Worm (Caenorhabditis elegans) whole organism, L4 larva: ENCODE data around the gene B0334.5.
A peak's percentile ranks its signal among the peaks of the same experiment; 100 is the strongest.

Experiments
- D1046.2 ChIP-seq: fragments of 200-800 bp; sonication (Bioruptor generic); IDR thresholded peaks from 2 replicates; pipeline ENCODE4 v1.3.6; 2022; ENCODE audit warnings: missing genetic modification characterization, missing compliant biosample characterization
- F10B5.3 ChIP-seq: sonication (generic microtip); optimal IDR thresholded peaks from 2 replicates; lab custom pipeline; 2016; ENCODE audit warnings: mild to moderate bottlenecking, missing genetic modification characterization, missing compliant biosample characterization
- F37D6.2 ChIP-seq: sonication (generic microtip); optimal IDR thresholded peaks from 2 replicates; lab custom pipeline; 2016; ENCODE audit warnings: mild to moderate bottlenecking, missing genetic modification characterization, missing compliant biosample characterization
- T26A8.4 ChIP-seq: fragments of 200-800 bp; sonication (Bioruptor generic); IDR thresholded peaks from 2 replicates; pipeline ENCODE4 v1.3.6; 2022; ENCODE audit warnings: missing genetic modification characterization, missing compliant biosample characterization
- ama-1 ChIP-seq: fragments of 150-350 bp; optimal IDR thresholded peaks from 2 replicates; lab custom pipeline; 2014; ENCODE audit warnings: inconsistent platforms, mixed read lengths
- arid-1 ChIP-seq: fragments of 200-800 bp; sonication (Bioruptor generic); conservative IDR thresholded peaks from 2 replicates; pipeline ENCODE4 v1.3.6; 2022; ENCODE audit warnings: missing genetic modification reagents, missing genetic modification characterization, missing compliant biosample characterization
- ceh-62 ChIP-seq: sonication (generic microtip); optimal IDR thresholded peaks from 2 replicates; lab custom pipeline; 2017; ENCODE audit warnings: missing biosample characterization, missing genetic modification characterization
- daf-16 ChIP-seq, 3 experiments: sonication (generic microtip); optimal IDR thresholded peaks; 2 replicates each; lab custom pipeline; 2016 to 2017; ENCODE audit warnings: missing genetic modification characterization in 3 of 3, missing genetic modification reagents in 3 of 3, mild to moderate bottlenecking in 2 of 3, missing compliant biosample characterization in 2 of 3, missing biosample characterization in 1 of 3, moderate library complexity in 1 of 3
- daf-8 ChIP-seq: fragments of 200-800 bp; sonication (Bioruptor generic); IDR thresholded peaks from 2 replicates; pipeline ENCODE4 v1.3.6; 2022; ENCODE audit warnings: missing genetic modification characterization, missing compliant biosample characterization
- dmd-8 ChIP-seq: fragments of 200-800 bp; sonication (Bioruptor generic); IDR thresholded peaks from 2 replicates; pipeline ENCODE4 v1.3.6; 2022; ENCODE audit warnings: missing genetic modification characterization, missing compliant biosample characterization
- dmd-9 ChIP-seq: fragments of 200-800 bp; sonication (Bioruptor generic); IDR thresholded peaks from 2 replicates; pipeline ENCODE4 v1.3.6; 2022; ENCODE audit warnings: missing genetic modification reagents, missing genetic modification characterization, missing compliant biosample characterization
- dpl-1 ChIP-seq: fragments of 150-350 bp; optimal IDR thresholded peaks from 2 replicates; lab custom pipeline; 2014; ENCODE audit warnings: missing biosample characterization, missing genetic modification reagents, missing genetic modification characterization
- duxl-1 ChIP-seq: sonication (generic microtip); optimal IDR thresholded peaks from 2 replicates; lab custom pipeline; 2016; ENCODE audit warnings: mild to moderate bottlenecking, missing genetic modification characterization, moderate library complexity, missing compliant biosample characterization; ENCODE audit not compliant: poor library complexity
- dve-1 ChIP-seq: sonication (generic microtip); optimal IDR thresholded peaks from 2 replicates; lab custom pipeline; 2017; ENCODE audit warnings: antibody characterized with exemption, mild to moderate bottlenecking, missing genetic modification characterization, missing compliant biosample characterization; ENCODE audit not compliant: insufficient read depth
- hlh-30 ChIP-seq: sonication (generic microtip); optimal IDR thresholded peaks from 2 replicates; lab custom pipeline; 2017; ENCODE audit warnings: antibody characterized with exemption, mild to moderate bottlenecking, missing genetic modification characterization, missing compliant biosample characterization; ENCODE audit not compliant: insufficient read depth
- lin-1 ChIP-seq: fragments of 200-800 bp; sonication (Bioruptor generic); IDR thresholded peaks from 2 replicates; pipeline ENCODE4 v1.3.6; 2022; ENCODE audit warnings: missing genetic modification reagents, missing genetic modification characterization, missing compliant biosample characterization
- lsy-2 ChIP-seq, 2 experiments: fragments of 150-350 bp in 1 of 2; sonication (generic microtip) in 1 of 2; optimal IDR thresholded peaks; 2 replicates each; lab custom pipeline; 2014 to 2017; ENCODE audit warnings: missing biosample characterization in 2 of 2, missing genetic modification characterization in 2 of 2
- mdt-29 ChIP-seq: fragments of 200-800 bp; sonication (Bioruptor generic); IDR thresholded peaks from 2 replicates; pipeline ENCODE4 v1.3.6; 2022; ENCODE audit warnings: missing genetic modification reagents, missing genetic modification characterization, missing compliant biosample characterization
- mep-1 ChIP-seq: fragments of 150-350 bp; sonication (generic microtip); optimal IDR thresholded peaks from 3 replicates; lab custom pipeline; 2014; ENCODE audit warnings: missing biosample characterization, missing genetic modification characterization
- mes-2 ChIP-seq: sonication (generic microtip); optimal IDR thresholded peaks from 2 replicates; lab custom pipeline; 2016; ENCODE audit warnings: missing genotype, mild to moderate bottlenecking, missing genetic modification characterization, missing compliant biosample characterization; ENCODE audit not compliant: poor library complexity, severe bottlenecking
- nhr-102 ChIP-seq: sonication (generic microtip); optimal IDR thresholded peaks from 2 replicates; lab custom pipeline; 2016; ENCODE audit warnings: mild to moderate bottlenecking, missing genetic modification characterization, moderate library complexity, missing compliant biosample characterization
- nhr-237 ChIP-seq: sonication (generic microtip); optimal IDR thresholded peaks from 2 replicates; lab custom pipeline; 2017; ENCODE audit warnings: missing biosample characterization, missing genetic modification characterization
- nhr-28 ChIP-seq: fragments of 150-350 bp; optimal IDR thresholded peaks from 2 replicates; lab custom pipeline; 2014; ENCODE audit warnings: missing biosample characterization, missing genetic modification characterization
- nhr-41 ChIP-seq: fragments of 200-800 bp; sonication (Bioruptor generic); IDR thresholded peaks from 2 replicates; pipeline ENCODE4 v1.3.6; 2022; ENCODE audit warnings: missing genetic modification reagents, missing genetic modification characterization, missing compliant biosample characterization
- nhr-77 ChIP-seq: fragments of 150-350 bp; optimal IDR thresholded peaks from 2 replicates; lab custom pipeline; 2014; ENCODE audit warnings: missing biosample characterization, missing genetic modification characterization
- pha-4 ChIP-seq, 2 experiments: fragments of 150-350 bp in 1 of 2; fragments of 200-800 bp in 1 of 2; sonication (Bioruptor generic) in 1 of 2; IDR thresholded peaks in 1 of 2; optimal IDR thresholded peaks in 1 of 2; 2 replicates each; pipeline versions ENCODE4 v1.3.6 to Lab custom; 2014 to 2022; ENCODE audit warnings: missing genetic modification characterization in 2 of 2, missing genetic modification reagents in 2 of 2, missing biosample characterization in 1 of 2, missing compliant biosample characterization in 1 of 2
- php-3 ChIP-seq: fragments of 200-800 bp; sonication (Bioruptor generic); IDR thresholded peaks from 2 replicates; pipeline ENCODE4 v1.3.6; 2022; ENCODE audit warnings: missing genetic modification reagents, missing genetic modification characterization, missing compliant biosample characterization
- pqm-1 ChIP-seq: sonication (generic microtip); optimal IDR thresholded peaks from 2 replicates; lab custom pipeline; 2017; ENCODE audit warnings: missing biosample characterization, missing genetic modification characterization
- sdz-12 ChIP-seq: fragments of 200-800 bp; sonication (Bioruptor generic); optimal IDR thresholded peaks from 2 replicates; lab custom pipeline; 2018; ENCODE audit warnings: mild to moderate bottlenecking, missing genetic modification characterization, missing compliant biosample characterization
- unc-39 ChIP-seq: sonication (generic microtip); optimal IDR thresholded peaks from 2 replicates; lab custom pipeline; 2017; ENCODE audit warnings: missing biosample characterization, missing genetic modification characterization
- zfp-3 ChIP-seq: fragments of 200-800 bp; sonication (Bioruptor generic); conservative IDR thresholded peaks from 2 replicates; pipeline ENCODE4 v1.3.6; 2022; ENCODE audit warnings: missing genetic modification reagents, missing genetic modification characterization, missing compliant biosample characterization
- zip-11 ChIP-seq: fragments of 200-800 bp; sonication (Bioruptor generic); IDR thresholded peaks from 2 replicates; pipeline ENCODE4 v1.3.6; 2022; ENCODE audit warnings: missing genetic modification characterization, missing compliant biosample characterization
- ztf-11 ChIP-seq: fragments of 150-350 bp; optimal IDR thresholded peaks from 2 replicates; lab custom pipeline; 2014; ENCODE audit warnings: missing biosample characterization, missing genetic modification characterization

B0334.5 gene

DNA sequence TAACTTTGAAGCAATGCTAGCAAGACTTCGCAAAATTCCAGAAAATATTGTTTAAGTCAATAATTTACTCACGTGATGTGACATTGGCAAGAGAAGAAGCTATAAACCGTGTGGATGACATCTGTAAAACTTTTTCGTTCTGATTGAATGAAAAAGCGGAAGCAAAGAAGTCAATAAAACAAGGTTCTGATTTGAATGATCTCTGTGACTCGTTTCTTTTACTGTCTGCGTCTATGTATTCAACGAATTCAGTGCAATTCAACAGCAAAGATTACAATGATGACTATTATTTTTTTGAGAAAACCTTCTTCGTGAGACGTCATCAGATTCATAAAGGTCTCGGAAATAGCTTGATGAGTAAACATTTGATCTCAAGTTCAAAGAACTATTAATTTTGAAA, 4.6 kb upstream of the B0334.5 start, which contains the start of gene hacl-1 (continued):
- no peak for TF ChIP-seq dmd-9 (GFP tag; lab: Robert Waterston, UW)
- TF ChIP-seq mep-1, result peak; percentile 41
- TF ChIP-seq D1046.2 (GFP tag; lab: Robert Waterston, UW), result no peak
- TF ChIP-seq pha-4 (GFP tag; IDR thresholded peaks at IDR 0.05; lab: Robert Waterston, UW), result no peak
- no peak for TF ChIP-seq pha-4 (tag; optimal IDR thresholded peaks at IDR 0.05; lab: Kevin White, UChicago)
- TF ChIP-seq dmd-8 (GFP tag; lab: Robert Waterston, UW), result no peak
- TF ChIP-seq hlh-30, result peak; percentile 43
- peak; percentile 9 for TF ChIP-seq nhr-77 (tag; lab: Kevin White, UChicago)
- no peak for TF ChIP-seq ama-1 (lab: Kevin White, UChicago)
- no peak for TF ChIP-seq ztf-11 (tag; lab: Kevin White, UChicago)
- no peak for TF ChIP-seq F37D6.2 (tag; lab: Kevin White, UChicago)
- TF ChIP-seq duxl-1 (tag; lab: Kevin White, UChicago), result no peak
- TF ChIP-seq lin-1 (GFP tag; lab: Robert Waterston, UW), result no peak

DNA sequence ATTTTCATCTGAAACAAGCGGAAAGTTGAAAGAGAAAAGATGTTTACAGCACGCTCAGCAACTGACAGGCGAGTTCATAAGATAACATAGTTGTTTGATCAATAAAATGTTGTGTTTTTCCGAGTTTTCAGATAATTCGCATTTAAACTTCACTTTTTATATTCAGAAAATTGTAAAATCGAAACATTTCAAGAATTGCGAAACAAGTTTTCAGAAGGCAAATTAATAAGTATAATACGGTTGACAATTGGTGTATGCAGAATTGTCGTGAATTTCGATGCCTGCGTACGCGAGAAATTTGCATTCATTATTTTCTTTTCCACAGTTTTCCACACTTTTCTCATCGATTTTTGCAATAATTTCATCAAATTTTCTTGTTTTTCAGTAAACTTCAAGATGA, 2.2 kb upstream of the B0334.5 start, which contains the start of the genes ooc-3 and B0334.4:
ooc-3 (minus strand) TSS at position 15 of the 400 bp plus-strand sequence.
B0334.4 (plus strand) TSS at position 386 of the 400 bp plus-strand sequence.
- TF ChIP-seq nhr-77 (tag; lab: Kevin White, UChicago) (no peak), dve-1 (tag; lab: Kevin White, UChicago) (no peak), mes-2 (tag; lab: Kevin White, UChicago) (peak; percentile 26), lsy-2 (tag; optimal IDR thresholded peaks at IDR 0.05; lab: Kevin White, UChicago) (peak in 1 of 2 experiments; percentile 94), dpl-1 (GFP tag; lab: Kevin White, UChicago) (peak; percentile 42), daf-16 (GFP tag; optimal IDR thresholded peaks at IDR 0.05; lab: Kevin White, UChicago) (no peak), daf-16 (tag; optimal IDR thresholded peaks at IDR 0.05; lab: Kevin White, UChicago) (peak; percentile 64), F10B5.3 (tag; lab: Kevin White, UChicago) (no peak), hlh-30 (peak; percentile 7)

DNA sequence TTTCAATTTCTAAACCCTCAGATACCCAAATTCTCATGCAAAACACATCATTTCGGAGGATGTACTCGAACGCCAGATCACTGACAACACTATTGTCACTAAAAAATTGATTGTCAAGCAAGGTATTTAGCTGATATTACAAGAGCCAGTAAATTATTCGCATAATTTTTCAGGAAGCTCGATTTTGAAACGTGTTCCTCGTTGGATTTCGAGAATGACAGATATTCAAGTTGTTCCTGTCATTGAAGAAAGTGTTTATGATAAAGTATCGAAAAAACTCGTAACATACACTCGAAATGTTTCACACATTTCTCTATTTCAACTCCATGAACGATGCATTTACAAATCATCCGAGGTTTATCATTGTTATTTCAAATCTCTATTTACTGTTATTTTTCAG, 1.7 kb upstream of the B0334.5 start:
- TF ChIP-seq daf-8 (GFP tag; lab: Robert Waterston, UW), result no peak
- no peak for TF ChIP-seq unc-39 (tag; lab: Kevin White, UChicago)
- TF ChIP-seq nhr-102 (tag; lab: Kevin White, UChicago), result no peak
- no peak for TF ChIP-seq T26A8.4 (GFP tag; lab: Robert Waterston, UW)
- no peak for TF ChIP-seq mdt-29 (GFP tag; lab: Robert Waterston, UW)

DNA sequence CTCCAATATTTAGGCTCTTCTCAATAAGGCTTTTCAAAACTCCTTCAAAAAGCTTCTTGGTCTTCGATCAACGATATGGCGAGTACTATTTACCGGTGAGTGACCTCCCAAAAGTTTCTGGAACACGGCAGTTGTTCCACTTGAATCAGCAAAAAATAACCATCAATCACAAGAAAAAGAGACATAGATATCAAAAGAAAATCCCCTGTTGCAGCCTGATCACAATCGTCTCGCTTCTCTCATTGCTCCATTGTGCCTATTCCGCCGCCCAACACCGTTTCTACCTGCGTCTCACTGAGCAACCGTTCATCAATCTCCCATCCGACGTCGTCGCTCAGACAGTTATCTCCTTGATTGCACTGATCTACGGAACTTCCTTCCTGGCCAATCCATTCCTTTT, 698 bp upstream of the B0334.5 start, which contains the start of gene emc-5:
emc-5 (plus strand) TSS at position 14 of the 400 bp plus-strand sequence.
- no peak for TF ChIP-seq nhr-237 (tag; lab: Kevin White, UChicago)
- TF ChIP-seq daf-16 (GFP tag; optimal IDR thresholded peaks at IDR 0.05; lab: Kevin White, UChicago), result peak in 1 of 2 experiments; percentile 43
- no peak for TF ChIP-seq daf-16 (tag; optimal IDR thresholded peaks at IDR 0.05; lab: Kevin White, UChicago)
- TF ChIP-seq lsy-2 (tag; optimal IDR thresholded peaks at IDR 0.05; lab: Kevin White, UChicago), result peak in 1 of 2 experiments; percentile 15
- TF ChIP-seq mes-2 (tag; lab: Kevin White, UChicago), result peak; percentile 29

DNA sequence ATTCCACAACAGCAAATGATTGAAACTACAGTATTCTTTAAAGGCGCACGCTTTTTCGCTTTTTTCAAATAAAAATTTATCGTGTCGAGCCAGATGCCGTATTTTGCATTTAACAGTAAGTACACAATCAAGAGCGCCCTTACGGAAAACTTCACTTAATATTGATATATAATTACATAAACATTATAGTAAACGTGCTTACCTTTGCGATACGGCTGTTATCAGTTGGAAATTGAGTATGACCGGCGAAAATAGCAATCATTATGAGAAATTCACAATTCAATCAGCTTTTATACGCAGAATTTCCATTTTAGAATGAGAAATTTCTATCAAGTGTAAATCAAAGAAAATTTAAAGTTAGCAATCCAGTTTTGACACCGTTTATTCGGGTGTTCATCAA, 2.7 kb downstream of the B0334.5 start, which contains the start of gene B0334.20:
B0334.20 (minus strand) TSS at position 262 of the 400 bp plus-strand sequence.
- peak; percentile 42; the same call in 1 of the 2 replicates for TF ChIP-seq php-3 (GFP tag; lab: Robert Waterston, UW)
- TF ChIP-seq nhr-41, result no peak
- no peak for TF ChIP-seq sdz-12 (GFP tag; lab: Kevin White, UChicago)
- no peak for TF ChIP-seq arid-1
- no peak for TF ChIP-seq zip-11 (GFP tag; lab: Robert Waterston, UW)
- peak; percentile 46 for TF ChIP-seq pqm-1
- no peak for TF ChIP-seq zfp-3 (GFP tag; lab: Robert Waterston, UW)
- peak; percentile 81 for TF ChIP-seq nhr-28
- no peak for TF ChIP-seq daf-16 (GFP tag; optimal IDR thresholded peaks at IDR 0.05; lab: Kevin White, UChicago)
- peak; percentile 62 for TF ChIP-seq daf-16 (tag; optimal IDR thresholded peaks at IDR 0.05; lab: Kevin White, UChicago)
- no peak for TF ChIP-seq ceh-62 (tag; lab: Kevin White, UChicago)
